Worm (Caenorhabditis elegans): ENCODE data around the gene ttr-12.

ce11 chrV:20655174-20655573 lies 46.6 kb upstream of the ttr-12 start:
- TF ChIP-seq ets-7 (tag; optimal IDR thresholded peaks at IDR 0.05) (no peak), ama-1 (optimal IDR thresholded peaks at IDR 0.05) (no peak), aly-1 (tag; optimal IDR thresholded peaks at IDR 0.05) (no peak), ceh-13 (GFP tag; optimal IDR thresholded peaks at IDR 0.05) (no peak), F13C5.2 (tag; optimal IDR thresholded peaks at IDR 0.05) (no peak), pes-1 (GFP tag; IDR thresholded peaks at IDR 0.05) (no peak), hmbx-1 (tag; optimal IDR thresholded peaks at IDR 0.05) (no peak), sea-1 (GFP tag; conservative IDR thresholded peaks at IDR 0.05) (no peak), tra-4 (tag; optimal IDR thresholded peaks at IDR 0.05) (no peak), B0310.2 (tag; optimal IDR thresholded peaks at IDR 0.05) (no peak), flt-1 (GFP tag; IDR thresholded peaks at IDR 0.05) (no peak), hmg-4 (GFP tag; optimal IDR thresholded peaks at IDR 0.05) (no peak), scrt-1 (GFP tag; IDR thresholded peaks at IDR 0.05) (no peak)

Measured in whole organism, early embryonic.